Fruit fly (Drosophila melanogaster): ENCODE data around the gene Cpr62Bb.

The Cpr62Bb gene

dm6 chr3L:1861794-1862447, 27.0 kb upstream of the Cpr62Bb start, which contains the start of gene Rap1 (continued):
- TF ChIP-seq dan (GFP tag; IDR thresholded peaks at IDR 0.05) (0 out of 2 replicates have a peak, but pooled peaks have one; percentile 4), BtbVII (GFP tag; optimal IDR thresholded peaks at IDR 0.05) (no peak), tap (tag; optimal IDR thresholded peaks at IDR 0.05) (no peak), CG8478 (optimal IDR thresholded peaks at IDR 0.05) (peak; percentile 47), unpg (GFP tag; optimal IDR thresholded peaks at IDR 0.05) (no peak), otp (GFP tag; IDR thresholded peaks at IDR 0.05) (no peak), kni (GFP tag; optimal IDR thresholded peaks at IDR 0.05) (peak; percentile 49), Tbp (GFP tag; optimal IDR thresholded peaks at IDR 0.05) (no peak), Kr (GFP tag; optimal IDR thresholded peaks at IDR 0.05) (no peak), CG10979 (tag; optimal IDR thresholded peaks at IDR 0.05) (peak; percentile 48), cato (GFP tag; optimal IDR thresholded peaks at IDR 0.05; ENCODE audit: borderline replicate concordance) (peak; percentile 37), CTCF (GFP tag; optimal IDR thresholded peaks at IDR 0.05) (peak; percentile 4), tna (GFP tag; IDR thresholded peaks at IDR 0.05; ENCODE audit: partially characterized antibody) (peak; percentile 79; the same call in 1 of the 2 replicates), dysf (GFP tag; IDR thresholded peaks at IDR 0.05) (peak; percentile 77), ab (GFP tag; optimal IDR thresholded peaks at IDR 0.05) (peak; percentile 23), Sry-β (GFP tag; optimal IDR thresholded peaks at IDR 0.05) (peak; percentile 29), CG10366 (GFP tag; IDR thresholded peaks at IDR 0.05) (peak; percentile 75), Dbx (GFP tag; IDR thresholded peaks at IDR 0.05) (peak; percentile 90), CG4707 (GFP tag; optimal IDR thresholded peaks at IDR 0.05) (no peak), CG12071 (GFP tag; optimal IDR thresholded peaks at IDR 0.05) (peak; percentile 11), sc (optimal IDR thresholded peaks at IDR 0.05) (no peak), sc (GFP tag; optimal IDR thresholded peaks at IDR 0.05) (peak; percentile 14), gsb-n (tag; optimal IDR thresholded peaks at IDR 0.05) (no peak), D19A (tag; optimal IDR thresholded peaks at IDR 0.05) (peak; percentile 36), bsh (GFP tag; optimal IDR thresholded peaks at IDR 0.05) (no peak), Eip74EF (GFP tag; optimal IDR thresholded peaks at IDR 0.05) (no peak), lov (optimal IDR thresholded peaks at IDR 0.05) (no peak), lov (GFP tag; IDR thresholded peaks at IDR 0.05) (no peak), caup (GFP tag; optimal IDR thresholded peaks at IDR 0.05; ENCODE audit: severe bottlenecking) (no peak), lab (GFP tag; optimal IDR thresholded peaks at IDR 0.05) (peak; percentile 65), pho (GFP tag; optimal IDR thresholded peaks at IDR 0.05) (peak; percentile 62), CG6254 (GFP tag; optimal IDR thresholded peaks at IDR 0.05) (peak; percentile 5), cwo (GFP tag; optimal IDR thresholded peaks at IDR 0.05) (peak; percentile 6), CG14710 (tag; optimal IDR thresholded peaks at IDR 0.05) (peak; percentile 62), chinmo (GFP tag; IDR thresholded peaks at IDR 0.05; ENCODE audit: partially characterized antibody) (peak; percentile 54; the same call in 2 of the 4 replicates), CG3847 (GFP tag; IDR thresholded peaks at IDR 0.05) (peak; percentile 87), Fer3 (tag; optimal IDR thresholded peaks at IDR 0.05) (peak; percentile 65), CG8089 (GFP tag; optimal IDR thresholded peaks at IDR 0.05) (peak; percentile 16), CG18764 (GFP tag; optimal IDR thresholded peaks at IDR 0.05) (peak; percentile 21), slp2 (GFP tag; optimal IDR thresholded peaks at IDR 0.05) (peak; percentile 54), vnd (GFP tag; IDR thresholded peaks at IDR 0.05; ENCODE audit: partially characterized antibody) (peak; percentile 92), gce (GFP tag; IDR thresholded peaks at IDR 0.05) (no peak), CG30020 (tag; optimal IDR thresholded peaks at IDR 0.05) (peak; percentile 34), nerfin-1 (tag; optimal IDR thresholded peaks at IDR 0.05) (peak; percentile 62), fd64A (GFP tag; optimal IDR thresholded peaks at IDR 0.05) (no peak), grn (GFP tag; optimal IDR thresholded peaks at IDR 0.05) (no peak), HLHmδ (GFP tag; optimal IDR thresholded peaks at IDR 0.05) (no peak), CG3995 (GFP tag; optimal IDR thresholded peaks at IDR 0.05) (no peak), pfk (GFP tag; optimal IDR thresholded peaks at IDR 0.05) (no peak), zen2 (GFP tag; IDR thresholded peaks at IDR 0.05; ENCODE audit: partially characterized antibody) (peak; percentile 73; the same call in 2 of the 3 replicates)
